Fruit fly (Drosophila melanogaster): ENCODE results near the gene gnu.
A peak's percentile ranks its signal among the peaks of the same experiment; 100 is the strongest.

gnu gene

dm6 chr3L:14790849-14791646, 12.1 kb downstream of the gnu start:
- no peak for TF ChIP-seq cnc (optimal IDR thresholded peaks at IDR 0.05)
- TF ChIP-seq CG7045 (GFP tag; optimal IDR thresholded peaks at IDR 0.05), result no peak
- no peak for TF ChIP-seq CG14711 (tag; optimal IDR thresholded peaks at IDR 0.05)
- TF ChIP-seq CG5204 (GFP tag; optimal IDR thresholded peaks at IDR 0.05), result no peak
- no peak for TF ChIP-seq toe (GFP tag; optimal IDR thresholded peaks at IDR 0.05)
- no peak for TF ChIP-seq Crg-1 (GFP tag; optimal IDR thresholded peaks at IDR 0.05)
- TF ChIP-seq CG7101 (tag; optimal IDR thresholded peaks at IDR 0.05), result no peak
- TF ChIP-seq CG11617 (GFP tag; optimal IDR thresholded peaks at IDR 0.05), result no peak
- TF ChIP-seq kay (GFP tag; ENCODE audit: borderline replicate concordance), result no peak
- TF ChIP-seq Clk (GFP tag; optimal IDR thresholded peaks at IDR 0.05), result no peak
- no peak for TF ChIP-seq cic (GFP tag; optimal IDR thresholded peaks at IDR 0.05)
- no peak for TF ChIP-seq Mnt (GFP tag; optimal IDR thresholded peaks at IDR 0.05)

- TF ChIP-seq CG1620 (GFP tag; optimal IDR thresholded peaks at IDR 0.05), result peak; percentile 97
- peak; percentile 91 for TF ChIP-seq Mnt (GFP tag; optimal IDR thresholded peaks at IDR 0.05)
- TF ChIP-seq tj (GFP tag; optimal IDR thresholded peaks at IDR 0.05), result peak; percentile 88
- TF ChIP-seq toe (GFP tag; optimal IDR thresholded peaks at IDR 0.05), result peak; percentile 93
- TF ChIP-seq CG7045 (GFP tag; optimal IDR thresholded peaks at IDR 0.05), result peak; percentile 84
- TF ChIP-seq ovo (GFP tag; optimal IDR thresholded peaks at IDR 0.05), result peak; percentile 90
- TF ChIP-seq cic (GFP tag; optimal IDR thresholded peaks at IDR 0.05), result peak; percentile 68
- TF ChIP-seq pad (GFP tag; optimal IDR thresholded peaks at IDR 0.05), result peak; percentile 82
- peak; percentile 97 for TF ChIP-seq Crg-1 (GFP tag; optimal IDR thresholded peaks at IDR 0.05)
- peak; percentile 90 for TF ChIP-seq CG7101 (tag; optimal IDR thresholded peaks at IDR 0.05)
- peak; percentile 79 for TF ChIP-seq CG11617 (GFP tag; optimal IDR thresholded peaks at IDR 0.05)
- no peak for TF ChIP-seq cnc (optimal IDR thresholded peaks at IDR 0.05)
- TF ChIP-seq Clk (GFP tag; optimal IDR thresholded peaks at IDR 0.05), result peak; percentile 87
- peak; percentile 93 for TF ChIP-seq CG5204 (GFP tag; optimal IDR thresholded peaks at IDR 0.05)
- no peak for TF ChIP-seq kay (GFP tag; ENCODE audit: borderline replicate concordance)
- peak; percentile 75 for TF ChIP-seq CG33017 (tag; optimal IDR thresholded peaks at IDR 0.05)
- TF ChIP-seq CG14711 (tag; optimal IDR thresholded peaks at IDR 0.05), result peak; percentile 83
- peak; percentile 95 for TF ChIP-seq Hr96 (GFP tag; optimal IDR thresholded peaks at IDR 0.05)
- peak; percentile 96 for TF ChIP-seq CG12768 (GFP tag; optimal IDR thresholded peaks at IDR 0.05)
- peak; percentile 74 for TF ChIP-seq bab1 (GFP tag; optimal IDR thresholded peaks at IDR 0.05)
These were observed 13.0 kb downstream of the gnu start for dm6 chr3L:14790127-14790589.

DNA sequence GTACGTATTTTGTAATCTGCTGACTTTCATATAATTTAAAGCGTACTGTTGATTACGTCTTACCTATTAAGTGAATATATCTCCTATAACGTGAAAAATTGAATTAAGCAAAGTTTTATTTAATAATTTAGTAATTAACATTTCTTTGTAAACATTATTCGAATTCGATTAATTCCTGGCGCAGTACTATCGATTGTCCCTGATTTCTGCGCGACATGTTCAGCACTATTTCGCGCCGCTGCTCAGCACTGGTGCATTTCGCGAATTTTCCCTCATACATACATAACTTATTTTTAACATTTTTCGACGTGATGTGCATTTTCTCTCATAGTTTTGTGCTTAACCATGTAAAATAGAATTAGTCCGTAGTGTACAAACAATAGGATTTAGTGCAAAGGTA, 13.5 kb downstream of the gnu start, which contains the start of gene Helz:
TSS of gene Helz (plus strand) at position 260 of the 400 bp plus-strand sequence.
- TF ChIP-seq tj (GFP tag; optimal IDR thresholded peaks at IDR 0.05) (no peak), CG1620 (GFP tag; optimal IDR thresholded peaks at IDR 0.05) (peak; percentile 77), CG14711 (tag; optimal IDR thresholded peaks at IDR 0.05) (peak; percentile 25), pad (GFP tag; optimal IDR thresholded peaks at IDR 0.05) (no peak), cic (GFP tag; optimal IDR thresholded peaks at IDR 0.05) (no peak), CG5204 (GFP tag; optimal IDR thresholded peaks at IDR 0.05) (no peak), CG12768 (GFP tag; optimal IDR thresholded peaks at IDR 0.05) (no peak), bab1 (GFP tag; optimal IDR thresholded peaks at IDR 0.05) (no peak), CG7045 (GFP tag; optimal IDR thresholded peaks at IDR 0.05) (no peak), CG11617 (GFP tag; optimal IDR thresholded peaks at IDR 0.05) (no peak), toe (GFP tag; optimal IDR thresholded peaks at IDR 0.05) (no peak), CG7101 (tag; optimal IDR thresholded peaks at IDR 0.05) (peak; percentile 66), Clk (GFP tag; optimal IDR thresholded peaks at IDR 0.05) (no peak), CG33017 (tag; optimal IDR thresholded peaks at IDR 0.05) (peak; percentile 22), Crg-1 (GFP tag; optimal IDR thresholded peaks at IDR 0.05) (no peak), ovo (GFP tag; optimal IDR thresholded peaks at IDR 0.05) (no peak), cnc (optimal IDR thresholded peaks at IDR 0.05) (no peak), kay (GFP tag; ENCODE audit: borderline replicate concordance) (no peak), Hr96 (GFP tag; optimal IDR thresholded peaks at IDR 0.05) (no peak), Mnt (GFP tag; optimal IDR thresholded peaks at IDR 0.05) (peak; percentile 6)

dm6 chr3L:14786230-14786850, 16.8 kb downstream of the gnu start, which contains the start of the genes bmm and Tdrd3:
Gene bmm (minus strand): TSS chr3L:14786412.
Gene Tdrd3 (plus strand): TSS chr3L:14786791.
- TF ChIP-seq cnc (optimal IDR thresholded peaks at IDR 0.05) (no peak), CG7101 (tag; optimal IDR thresholded peaks at IDR 0.05) (peak; percentile 91), toe (GFP tag; optimal IDR thresholded peaks at IDR 0.05) (peak; percentile 82), cic (GFP tag; optimal IDR thresholded peaks at IDR 0.05) (peak; percentile 53), Hr96 (GFP tag; optimal IDR thresholded peaks at IDR 0.05) (peak; percentile 55), CG11617 (GFP tag; optimal IDR thresholded peaks at IDR 0.05) (peak; percentile 93), kay (GFP tag; ENCODE audit: borderline replicate concordance) (no peak), ovo (GFP tag; optimal IDR thresholded peaks at IDR 0.05) (peak; percentile 69), CG33017 (tag; optimal IDR thresholded peaks at IDR 0.05) (peak; percentile 71), CG12768 (GFP tag; optimal IDR thresholded peaks at IDR 0.05) (peak; percentile 64), CG14711 (tag; optimal IDR thresholded peaks at IDR 0.05) (peak; percentile 80), CG7045 (GFP tag; optimal IDR thresholded peaks at IDR 0.05) (peak; percentile 82), Crg-1 (GFP tag; optimal IDR thresholded peaks at IDR 0.05) (peak; percentile 69), Mnt (GFP tag; optimal IDR thresholded peaks at IDR 0.05) (peak; percentile 57), CG1620 (GFP tag; optimal IDR thresholded peaks at IDR 0.05) (peak; percentile 63), bab1 (GFP tag; optimal IDR thresholded peaks at IDR 0.05) (peak; percentile 88), CG5204 (GFP tag; optimal IDR thresholded peaks at IDR 0.05) (peak; percentile 73), pad (GFP tag; optimal IDR thresholded peaks at IDR 0.05) (peak; percentile 73), tj (GFP tag; optimal IDR thresholded peaks at IDR 0.05) (peak; percentile 80), Clk (GFP tag; optimal IDR thresholded peaks at IDR 0.05) (peak; percentile 77)

- TF ChIP-seq Mnt (GFP tag; optimal IDR thresholded peaks at IDR 0.05) (peak; percentile 3), pad (GFP tag; optimal IDR thresholded peaks at IDR 0.05) (peak; percentile 29), Hr96 (GFP tag; optimal IDR thresholded peaks at IDR 0.05) (peak; percentile 66), tj (GFP tag; optimal IDR thresholded peaks at IDR 0.05) (no peak), CG7045 (GFP tag; optimal IDR thresholded peaks at IDR 0.05) (peak; percentile 75), toe (GFP tag; optimal IDR thresholded peaks at IDR 0.05) (peak; percentile 59), kay (GFP tag; ENCODE audit: borderline replicate concordance) (no peak), Crg-1 (GFP tag; optimal IDR thresholded peaks at IDR 0.05) (no peak), cic (GFP tag; optimal IDR thresholded peaks at IDR 0.05) (no peak), cnc (optimal IDR thresholded peaks at IDR 0.05) (no peak), CG33017 (tag; optimal IDR thresholded peaks at IDR 0.05) (peak; percentile 24), CG14711 (tag; optimal IDR thresholded peaks at IDR 0.05) (peak; percentile 59), CG7101 (tag; optimal IDR thresholded peaks at IDR 0.05) (peak; percentile 16), CG1620 (GFP tag; optimal IDR thresholded peaks at IDR 0.05) (peak; percentile 56), ovo (GFP tag; optimal IDR thresholded peaks at IDR 0.05) (no peak), CG5204 (GFP tag; optimal IDR thresholded peaks at IDR 0.05) (peak; percentile 73), CG11617 (GFP tag; optimal IDR thresholded peaks at IDR 0.05) (no peak), bab1 (GFP tag; optimal IDR thresholded peaks at IDR 0.05) (peak; percentile 74), Clk (GFP tag; optimal IDR thresholded peaks at IDR 0.05) (peak; percentile 69), CG12768 (GFP tag; optimal IDR thresholded peaks at IDR 0.05) (peak; percentile 75)
These were observed 17.7 kb downstream of the gnu start for dm6 chr3L:14785492-14785916.

Data from whole organism, adult.